Fruit fly (Drosophila melanogaster): ENCODE results near the gene CG8379.

DNA sequence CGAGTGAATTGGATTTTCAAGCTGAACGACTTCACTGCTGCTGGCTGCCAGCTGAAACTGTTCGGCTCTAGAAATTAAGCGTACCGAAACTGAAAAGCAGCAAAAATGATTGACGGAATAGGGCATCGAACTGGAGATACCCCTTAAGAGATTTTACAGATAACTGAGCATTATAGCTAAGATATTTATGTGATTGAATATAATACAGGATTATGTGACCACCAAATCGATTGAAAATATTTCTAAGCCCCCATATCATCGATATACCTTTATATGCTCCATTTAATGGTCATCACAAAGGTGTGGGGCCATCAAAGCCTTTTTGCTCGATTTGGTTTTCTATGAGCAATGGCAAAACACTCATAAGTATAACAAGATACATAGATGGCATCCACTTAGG lies 39.4 kb upstream of the CG8379 start:
- TF ChIP-seq Mio (GFP tag; optimal IDR thresholded peaks at IDR 0.05) (no peak), ey (GFP tag; optimal IDR thresholded peaks at IDR 0.05) (no peak), rgr (GFP tag; optimal IDR thresholded peaks at IDR 0.05) (no peak), CG32264 (GFP tag; optimal IDR thresholded peaks at IDR 0.05) (no peak), HLH106 (tag; optimal IDR thresholded peaks at IDR 0.05) (no peak), Dfd (GFP tag; optimal IDR thresholded peaks at IDR 0.05) (no peak), CrebA (GFP tag; optimal IDR thresholded peaks at IDR 0.05; ENCODE audit: borderline replicate concordance) (no peak), Abd-B (GFP tag; optimal IDR thresholded peaks at IDR 0.05) (no peak), br (GFP tag; optimal IDR thresholded peaks at IDR 0.05) (no peak), dmrt93B (GFP tag; optimal IDR thresholded peaks at IDR 0.05) (no peak), brk (GFP tag; optimal IDR thresholded peaks at IDR 0.05) (no peak)
